Fruit fly (Drosophila melanogaster): Measurements from ENCODE around the gene CG34448.

- no peak for TF ChIP-seq Rel (GFP tag; optimal IDR thresholded peaks at IDR 0.05)
- no peak for TF ChIP-seq Rel (tag; optimal IDR thresholded peaks at IDR 0.05)
- no peak for TF ChIP-seq sage (GFP tag; optimal IDR thresholded peaks at IDR 0.05)
- TF ChIP-seq lola (GFP tag; optimal IDR thresholded peaks at IDR 0.05) = no peak
- no peak for TF ChIP-seq usp (GFP tag; optimal IDR thresholded peaks at IDR 0.05)
These were observed 2.7 kb downstream of the CG34448 start, which contains the start of gene CG18641 for dm6 chr2L:2415109-2415508.

All from whole organism, wandering third instar larva.